Worm (Caenorhabditis elegans) whole organism, late embryonic: Measurements from ENCODE around the gene bir-1.

ENCODE experiments used
- ceh-2 ChIP-seq: sonication (generic microtip); optimal IDR thresholded peaks from 2 replicates; lab custom pipeline; 2016; ENCODE audit warnings: missing genotype, missing genetic modification characterization, missing compliant biosample characterization
- ceh-45 ChIP-seq: fragments of 200-800 bp; sonication (Bioruptor generic); IDR thresholded peaks from 2 replicates; pipeline ENCODE4 v1.3.6; 2022; ENCODE audit warnings: missing genetic modification reagents, missing genetic modification characterization, missing compliant biosample characterization
- dmd-4 ChIP-seq: sonication (generic microtip); optimal IDR thresholded peaks from 2 replicates; lab custom pipeline; 2016; ENCODE audit warnings: borderline replicate concordance, missing genetic modification characterization, missing compliant biosample characterization
- fkh-10 ChIP-seq: fragments of 150-350 bp; optimal IDR thresholded peaks from 2 replicates; lab custom pipeline; 2014; ENCODE audit warnings: missing biosample characterization, missing genetic modification reagents, missing genetic modification characterization
- gmeb-2 ChIP-seq: sonication (generic microtip); optimal IDR thresholded peaks from 2 replicates; lab custom pipeline; 2016; ENCODE audit warnings: missing genetic modification characterization, inconsistent platforms, missing compliant biosample characterization
- nhr-11 ChIP-seq: fragments of 150-350 bp; optimal IDR thresholded peaks from 2 replicates; lab custom pipeline; 2014; ENCODE audit warnings: missing biosample characterization, missing genetic modification characterization
- pqm-1 ChIP-seq: sonication (generic microtip); optimal IDR thresholded peaks from 2 replicates; lab custom pipeline; 2016; ENCODE audit warnings: missing genetic modification characterization, missing compliant biosample characterization
- unc-55 ChIP-seq: sonication (generic microtip); optimal IDR thresholded peaks from 2 replicates; lab custom pipeline; 2017; ENCODE audit warnings: missing biosample characterization, missing genetic modification reagents, missing genetic modification characterization

DNA sequence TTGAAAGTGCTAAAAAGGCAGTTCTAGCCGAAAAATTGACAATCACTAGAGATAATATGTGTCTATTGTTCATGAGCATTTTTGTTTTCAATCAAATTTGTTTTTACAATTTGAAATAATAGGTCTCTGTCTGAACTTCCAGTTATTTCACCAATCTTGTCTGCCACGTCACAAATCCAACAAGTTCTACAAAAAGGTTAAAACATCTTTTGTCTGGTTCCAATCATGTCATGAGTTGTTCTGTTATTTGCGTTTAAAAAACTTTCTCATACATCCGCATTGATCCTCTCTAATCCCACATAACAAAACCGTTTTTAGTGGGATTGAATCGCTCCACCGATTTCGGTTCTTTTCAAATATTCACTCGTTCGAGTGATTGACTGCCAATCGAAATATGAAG is 43.5 kb upstream of the bir-1 start, which contains the start of gene F35B12.9:
- TF ChIP-seq pqm-1 (tag; lab: Kevin White, UChicago) (no peak), gmeb-2 (no peak), fkh-10 (GFP tag; lab: Kevin White, UChicago) (no peak), unc-55 (GFP tag; lab: Kevin White, UChicago) (no peak), ceh-2 (tag; lab: Kevin White, UChicago) (no peak), dmd-4 (tag; lab: Kevin White, UChicago) (no peak), nhr-11 (tag; lab: Kevin White, UChicago) (no peak), ceh-45 (GFP tag; lab: Robert Waterston, UW) (no peak)
